Worm (Caenorhabditis elegans) whole organism, early embryonic: ENCODE measurements around the gene F38E9.1.

Experiments used
- B0310.2 ChIP-seq: sonication (generic microtip); optimal IDR thresholded peaks from 2 replicates; lab custom pipeline; 2016; ENCODE audit warnings: mild to moderate bottlenecking, missing genetic modification characterization, missing compliant biosample characterization
- F13C5.2 ChIP-seq: sonication (generic microtip); optimal IDR thresholded peaks from 2 replicates; lab custom pipeline; 2017; ENCODE audit warnings: mild to moderate bottlenecking, missing genetic modification characterization, inconsistent platforms, missing compliant biosample characterization
- aly-1 ChIP-seq: sonication (generic microtip); optimal IDR thresholded peaks from 2 replicates; lab custom pipeline; 2016; ENCODE audit warnings: missing genetic modification characterization, missing compliant biosample characterization
- ama-1 ChIP-seq: fragments of 150-350 bp; optimal IDR thresholded peaks from 2 replicates; lab custom pipeline; 2014
- ceh-13 ChIP-seq: fragments of 200-800 bp; sonication (Bioruptor generic); optimal IDR thresholded peaks from 2 replicates; lab custom pipeline; 2018; ENCODE audit warnings: mild to moderate bottlenecking, missing genetic modification characterization, missing compliant biosample characterization
- ceh-36 ChIP-seq: sonication (generic microtip); optimal IDR thresholded peaks from 2 replicates; lab custom pipeline; 2016; ENCODE audit warnings: missing genetic modification characterization, inconsistent platforms, missing compliant biosample characterization
- ets-7 ChIP-seq: sonication (generic microtip); optimal IDR thresholded peaks from 2 replicates; lab custom pipeline; 2016; ENCODE audit warnings: missing genotype, missing genetic modification characterization, missing compliant biosample characterization
- flt-1 ChIP-seq: fragments of 200-800 bp; sonication (Bioruptor generic); IDR thresholded peaks from 2 replicates; pipeline ENCODE4 v1.3.6; 2022; ENCODE audit warnings: missing genetic modification characterization, missing compliant biosample characterization
- hnd-1 ChIP-seq: sonication (generic microtip); optimal IDR thresholded peaks from 2 replicates; lab custom pipeline; 2016; ENCODE audit warnings: missing genetic modification characterization, missing compliant biosample characterization
- pes-1 ChIP-seq: fragments of 200-800 bp; sonication (Bioruptor generic); IDR thresholded peaks from 2 replicates; pipeline ENCODE4 v1.3.6; 2022; ENCODE audit warnings: missing genetic modification reagents, missing genetic modification characterization, missing compliant biosample characterization
- scrt-1 ChIP-seq: fragments of 200-800 bp; sonication (Bioruptor generic); IDR thresholded peaks from 2 replicates; pipeline ENCODE4 v1.3.6; 2022; ENCODE audit warnings: missing genetic modification characterization, missing compliant biosample characterization
- sea-1 ChIP-seq: fragments of 200-800 bp; sonication (Bioruptor generic); conservative IDR thresholded peaks from 2 replicates; pipeline ENCODE4 v1.3.6; 2022; ENCODE audit warnings: missing genetic modification characterization, missing compliant biosample characterization
- tbx-37 ChIP-seq: fragments of 200-800 bp; sonication (Bioruptor generic); conservative IDR thresholded peaks from 2 replicates; pipeline ENCODE4 v1.3.6; 2022; ENCODE audit warnings: missing genetic modification reagents, missing genetic modification characterization, missing compliant biosample characterization
- tra-4 ChIP-seq: sonication (generic microtip); optimal IDR thresholded peaks from 2 replicates; lab custom pipeline; 2017; ENCODE audit warnings: missing genetic modification characterization, missing compliant biosample characterization

DNA sequence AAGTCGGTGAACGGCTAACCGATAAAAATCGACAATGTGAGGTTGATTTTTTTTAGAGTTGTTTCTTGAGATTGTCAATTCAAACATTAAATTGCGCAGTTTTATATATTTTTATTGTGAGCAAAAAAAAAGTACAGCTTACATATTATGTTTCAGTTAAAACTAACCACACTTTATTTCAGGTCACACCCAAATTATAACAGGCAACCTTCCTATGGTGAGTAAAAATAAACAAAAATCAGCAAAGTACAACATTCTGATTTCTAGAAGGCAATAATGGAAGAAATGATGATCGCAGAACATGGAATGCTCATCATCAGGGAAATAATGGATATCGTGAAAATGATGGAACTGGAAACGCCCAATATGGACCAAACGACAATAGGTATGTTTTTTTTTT is 23.8 kb downstream of the F38E9.1 start, which contains the start of gene K05G3.2:
- TF ChIP-seq ama-1 (no peak), scrt-1 (no peak), F13C5.2 (tag; lab: Kevin White, UChicago) (no peak), aly-1 (tag; lab: Kevin White, UChicago) (no peak), flt-1 (GFP tag; lab: Robert Waterston, UW) (no peak), sea-1 (GFP tag; lab: Robert Waterston, UW) (no peak), ceh-36 (tag; lab: Kevin White, UChicago) (no peak), ets-7 (tag; lab: Kevin White, UChicago) (no peak), tbx-37 (no peak), tra-4 (no peak), hnd-1 (tag; lab: Kevin White, UChicago) (no peak), pes-1 (no peak), ceh-13 (GFP tag; lab: Kevin White, UChicago) (no peak), B0310.2 (tag; lab: Kevin White, UChicago) (no peak)
